Worm (Caenorhabditis elegans) whole organism, young adult: Measurements from ENCODE around the gene daf-36.

ENCODE experiments used
- F57A8.1 ChIP-seq: fragments of 200-800 bp; sonication (Bioruptor generic); optimal IDR thresholded peaks from 2 replicates; lab custom pipeline; 2018; ENCODE audit warnings: mild to moderate bottlenecking, missing genetic modification characterization, moderate library complexity, missing compliant biosample characterization
- K12H6.12 ChIP-seq: fragments of 200-800 bp; sonication (Bioruptor generic); optimal IDR thresholded peaks from 2 replicates; lab custom pipeline; 2018; ENCODE audit warnings: mild to moderate bottlenecking, missing genetic modification characterization, missing compliant biosample characterization
- T07F8.4 ChIP-seq: sonication (generic microtip); optimal IDR thresholded peaks from 2 replicates; lab custom pipeline; 2016; ENCODE audit warnings: mild to moderate bottlenecking, missing genetic modification characterization, moderate library complexity, missing compliant biosample characterization
- Y79H2A.3 ChIP-seq: fragments of 200-800 bp; sonication (Bioruptor generic); conservative IDR thresholded peaks from 2 replicates; pipeline ENCODE4 v1.3.6; 2022; ENCODE audit warnings: missing genetic modification reagents, missing genetic modification characterization, missing compliant biosample characterization
- Y95B8A.8 ChIP-seq: fragments of 200-800 bp; sonication (Bioruptor generic); IDR thresholded peaks from 2 replicates; pipeline ENCODE4 v1.3.6; 2022; ENCODE audit warnings: missing genetic modification reagents, missing genetic modification characterization, missing compliant biosample characterization
- ama-1 ChIP-seq, 3 experiments: fragments of 150-350 bp in 1 of 3; sonication (generic microtip) in 2 of 3; optimal IDR thresholded peaks; 2 replicates each; lab custom pipeline; 2014 to 2018; ENCODE audit warnings: missing biosample characterization in 2 of 3, missing genetic modification characterization in 2 of 3, missing genetic modification reagents in 2 of 3
- attf-5 ChIP-seq: fragments of 200-800 bp; sonication (Bioruptor generic); optimal IDR thresholded peaks from 2 replicates; lab custom pipeline; 2018; ENCODE audit warnings: mild to moderate bottlenecking, missing genetic modification characterization, missing compliant biosample characterization
- ccch-3 ChIP-seq: fragments of 200-800 bp; sonication (Bioruptor generic); optimal IDR thresholded peaks from 2 replicates; lab custom pipeline; 2018; ENCODE audit warnings: mild to moderate bottlenecking, missing genetic modification characterization, missing compliant biosample characterization
- ceh-100 ChIP-seq: fragments of 200-800 bp; sonication (Bioruptor generic); IDR thresholded peaks from 2 replicates; pipeline ENCODE4 v1.3.6; 2022; ENCODE audit warnings: missing genetic modification reagents, missing genetic modification characterization, missing compliant biosample characterization
- ceh-27 ChIP-seq: fragments of 200-800 bp; sonication (Bioruptor generic); optimal IDR thresholded peaks from 2 replicates; lab custom pipeline; 2018; ENCODE audit warnings: mild to moderate bottlenecking, missing genetic modification characterization, moderate library complexity, missing compliant biosample characterization
- die-1 ChIP-seq: sonication (generic microtip); optimal IDR thresholded peaks from 2 replicates; lab custom pipeline; 2016; ENCODE audit warnings: missing genotype, mild to moderate bottlenecking, missing genetic modification characterization, missing compliant biosample characterization
- ets-4 ChIP-seq: fragments of 200-800 bp; sonication (Bioruptor generic); optimal IDR thresholded peaks from 2 replicates; lab custom pipeline; 2018; ENCODE audit warnings: mild to moderate bottlenecking, missing genetic modification characterization, missing compliant biosample characterization
- fkh-3 ChIP-seq: sonication (generic microtip); optimal IDR thresholded peaks from 2 replicates; lab custom pipeline; 2016; ENCODE audit warnings: mild to moderate bottlenecking, missing genetic modification characterization, missing compliant biosample characterization
- gei-17 ChIP-seq: fragments of 200-800 bp; sonication (Bioruptor generic); optimal IDR thresholded peaks from 2 replicates; lab custom pipeline; 2018; ENCODE audit warnings: mild to moderate bottlenecking, missing genetic modification characterization, missing compliant biosample characterization
- hsf-1 ChIP-seq: fragments of 200-800 bp; sonication (Bioruptor generic); IDR thresholded peaks from 2 replicates; pipeline ENCODE4 v1.3.6; 2022; ENCODE audit warnings: missing genetic modification reagents, missing genetic modification characterization, missing compliant biosample characterization
- lag-1 ChIP-seq: fragments of 200-800 bp; sonication (Bioruptor generic); IDR thresholded peaks from 2 replicates; pipeline ENCODE4 v1.3.6; 2022; ENCODE audit warnings: missing genetic modification reagents, missing genetic modification characterization, missing compliant biosample characterization
- let-526 ChIP-seq: fragments of 200-800 bp; sonication (Bioruptor generic); IDR thresholded peaks from 2 replicates; pipeline ENCODE4 v1.3.6; 2022; ENCODE audit warnings: missing genetic modification reagents, missing genetic modification characterization, missing compliant biosample characterization
- let-607 ChIP-seq, 2 experiments: fragments of 200-800 bp in 1 of 2; sonication (Bioruptor generic) in 1 of 2; sonication (generic microtip) in 1 of 2; optimal IDR thresholded peaks; 2 replicates each; lab custom pipeline; 2016 to 2018; ENCODE audit warnings: mild to moderate bottlenecking in 2 of 2, missing compliant biosample characterization in 2 of 2, missing genetic modification characterization in 2 of 2, moderate library complexity in 2 of 2, missing genotype in 1 of 2
- lin-26 ChIP-seq: fragments of 200-800 bp; sonication (Bioruptor generic); IDR thresholded peaks from 2 replicates; pipeline ENCODE4 v1.3.6; 2022; ENCODE audit warnings: missing genetic modification reagents, missing genetic modification characterization, missing compliant biosample characterization
- lsy-27 ChIP-seq: sonication (generic microtip); optimal IDR thresholded peaks from 2 replicates; lab custom pipeline; 2017; ENCODE audit warnings: missing genetic modification characterization, mild to moderate bottlenecking, missing compliant biosample characterization, antibody characterized with exemption, missing genotype, borderline replicate concordance; ENCODE audit not compliant: insufficient read depth
- madf-10 ChIP-seq: sonication (generic microtip); optimal IDR thresholded peaks from 2 replicates; lab custom pipeline; 2016; ENCODE audit warnings: mild to moderate bottlenecking, missing genetic modification characterization, missing compliant biosample characterization
- madf-3 ChIP-seq: fragments of 200-800 bp; sonication (Bioruptor generic); IDR thresholded peaks from 2 replicates; pipeline ENCODE4 v1.3.6; 2022; ENCODE audit warnings: missing genetic modification reagents, missing genetic modification characterization, missing compliant biosample characterization
- mes-4 ChIP-seq: sonication (generic microtip); optimal IDR thresholded peaks from 2 replicates; lab custom pipeline; 2016; ENCODE audit warnings: missing genotype, missing genetic modification characterization, missing compliant biosample characterization
- nhr-120 ChIP-seq: fragments of 200-800 bp; sonication (Bioruptor generic); IDR thresholded peaks from 2 replicates; pipeline ENCODE4 v1.3.6; 2022; ENCODE audit warnings: missing genetic modification characterization, missing compliant biosample characterization
- nhr-80 ChIP-seq: sonication (generic microtip); optimal IDR thresholded peaks from 2 replicates; lab custom pipeline; 2016; ENCODE audit warnings: missing genetic modification characterization, missing compliant biosample characterization
- pbrm-1 ChIP-seq: fragments of 200-800 bp; sonication (Bioruptor generic); IDR thresholded peaks from 2 replicates; pipeline ENCODE4 v1.3.6; 2022; ENCODE audit warnings: missing genetic modification reagents, missing genetic modification characterization, missing compliant biosample characterization
- rcor-1 ChIP-seq: fragments of 200-800 bp; sonication (Bioruptor generic); IDR thresholded peaks from 2 replicates; pipeline ENCODE4 v1.3.6; 2022; ENCODE audit warnings: missing genetic modification reagents, missing genetic modification characterization, missing compliant biosample characterization
- rec-8 ChIP-seq, 2 experiments: sonication (generic microtip); optimal IDR thresholded peaks; 2 replicates each; lab custom pipeline; 2016; ENCODE audit warnings: mild to moderate bottlenecking in 2 of 2, missing genetic modification characterization in 2 of 2, missing genetic modification reagents in 2 of 2, missing genotype in 2 of 2, missing biosample characterization in 1 of 2, missing compliant biosample characterization in 1 of 2, moderate library complexity in 1 of 2
- repo-1 ChIP-seq: sonication (generic microtip); optimal IDR thresholded peaks from 2 replicates; lab custom pipeline; 2017; ENCODE audit warnings: mild to moderate bottlenecking, missing genetic modification characterization, missing compliant biosample characterization
- rpc-1 ChIP-seq, 2 experiments: fragments of 150-350 bp in 1 of 2; sonication (generic microtip) in 1 of 2; optimal IDR thresholded peaks; 2 replicates each; lab custom pipeline; 2014 to 2018; ENCODE audit warnings: missing biosample characterization in 1 of 2, missing genetic modification characterization in 1 of 2, missing genetic modification reagents in 1 of 2, missing genotype in 1 of 2
- snpc-1.1 ChIP-seq: sonication (generic microtip); optimal IDR thresholded peaks from 2 replicates; lab custom pipeline; 2017; ENCODE audit warnings: missing genetic modification characterization, mild to moderate bottlenecking, missing compliant biosample characterization, antibody characterized with exemption, moderate library complexity, missing genotype, missing genetic modification reagents; ENCODE audit not compliant: insufficient read depth
- snpc-3.4 ChIP-seq: sonication (generic microtip); optimal IDR thresholded peaks from 2 replicates; lab custom pipeline; 2017; ENCODE audit warnings: missing genetic modification characterization, mild to moderate bottlenecking, missing compliant biosample characterization, antibody characterized with exemption, moderate library complexity, missing genotype, missing genetic modification reagents
- sptf-2 ChIP-seq: fragments of 200-800 bp; sonication (Bioruptor generic); optimal IDR thresholded peaks from 2 replicates; lab custom pipeline; 2018; ENCODE audit warnings: mild to moderate bottlenecking, missing genetic modification characterization, missing compliant biosample characterization
- zfh-2 ChIP-seq: fragments of 200-800 bp; sonication (Bioruptor generic); conservative IDR thresholded peaks from 2 replicates; pipeline ENCODE4 v1.3.6; 2022; ENCODE audit warnings: missing genetic modification reagents, missing genetic modification characterization, missing compliant biosample characterization
- ztf-28 ChIP-seq: fragments of 200-800 bp; sonication (Bioruptor generic); IDR thresholded peaks from 2 replicates; pipeline ENCODE4 v1.3.6; 2022; ENCODE audit warnings: missing genetic modification reagents, missing genetic modification characterization, missing compliant biosample characterization

Gene daf-36

ce11 chrV:10203435-10204009, 22.0 kb downstream of the daf-36 start, which contains the start of gene chpf-1 (continued):
- TF ChIP-seq ceh-100 (GFP tag; lab: Robert Waterston, UW) (no peak), nhr-80 (tag; lab: Kevin White, UChicago) (peak; percentile 65), hsf-1 (GFP tag; lab: Robert Waterston, UW) (no peak), nhr-120 (no peak)

DNA sequence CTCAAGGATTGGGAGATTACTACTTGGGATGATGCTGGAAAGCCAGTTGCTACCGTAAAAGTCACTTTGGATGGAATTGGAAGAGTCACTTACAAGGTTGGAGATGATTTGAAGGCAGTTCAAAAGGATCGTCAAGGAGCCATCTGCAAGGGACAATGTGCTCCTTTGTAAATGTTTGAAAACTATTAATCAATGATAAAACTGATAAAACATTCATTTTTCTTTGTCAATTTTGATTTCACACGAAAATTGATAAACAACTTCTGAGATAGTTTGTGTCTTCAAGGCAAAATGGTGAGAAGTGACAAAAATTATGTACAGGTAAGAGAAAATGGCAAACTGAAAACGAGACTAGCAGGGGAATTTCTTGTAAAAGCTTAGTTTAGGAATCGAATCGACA, 23.2 kb downstream of the daf-36 start:
- no peak for TF ChIP-seq snpc-3.4 (tag; lab: Kevin White, UChicago)
- no peak for TF ChIP-seq hsf-1 (GFP tag; lab: Robert Waterston, UW)
- no peak for TF ChIP-seq ets-4 (GFP tag; lab: Kevin White, UChicago)
- TF ChIP-seq K12H6.12 (tag; lab: Kevin White, UChicago), result no peak
- no peak for TF ChIP-seq attf-5 (GFP tag; lab: Kevin White, UChicago)
- TF ChIP-seq ccch-3 (GFP tag; lab: Kevin White, UChicago), result no peak
- no peak for TF ChIP-seq gei-17
- no peak for TF ChIP-seq die-1 (tag; lab: Kevin White, UChicago)
- TF ChIP-seq repo-1 (tag; lab: Kevin White, UChicago), result no peak
- TF ChIP-seq lin-26 (GFP tag; lab: Robert Waterston, UW), result no peak
- no peak for TF ChIP-seq rcor-1 (GFP tag; lab: Robert Waterston, UW)
- no peak for TF ChIP-seq F57A8.1
- TF ChIP-seq ztf-28 (GFP tag; lab: Robert Waterston, UW), result no peak
- no peak for TF ChIP-seq lag-1
- no peak for TF ChIP-seq T07F8.4

DNA sequence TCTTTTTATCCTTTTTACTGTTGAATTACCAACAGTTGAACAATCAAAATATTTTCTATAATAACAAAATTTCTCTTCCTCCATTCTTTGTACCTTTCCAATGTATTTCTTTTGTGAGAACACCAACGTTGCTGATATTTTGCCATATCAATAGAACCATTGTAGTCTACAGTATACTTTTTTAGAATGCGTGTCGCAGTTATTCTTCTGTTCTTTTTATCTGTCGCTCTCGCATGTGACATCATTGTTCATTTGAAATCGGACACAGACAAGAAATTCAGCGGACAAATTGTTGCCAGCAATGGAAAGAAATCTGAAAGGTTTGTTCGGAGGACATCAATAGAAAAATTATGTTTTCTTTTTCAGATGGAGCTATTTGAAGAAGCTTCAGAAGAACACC, 23.6 kb downstream of the daf-36 start, which contains the start of gene ZK856.7:
Gene ZK856.7, plus strand, starts transcription at position 186 of the 400 bp plus-strand sequence.
- no peak for TF ChIP-seq rpc-1 (optimal IDR thresholded peaks at IDR 0.05; lab: Kevin White, UChicago)
- no peak for TF ChIP-seq rpc-1 (tag; optimal IDR thresholded peaks at IDR 0.05; lab: Kevin White, UChicago)
- no peak for TF ChIP-seq mes-4 (tag; lab: Kevin White, UChicago)
- no peak for TF ChIP-seq Y79H2A.3 (GFP tag; lab: Robert Waterston, UW)
- no peak for TF ChIP-seq pbrm-1 (GFP tag; lab: Robert Waterston, UW)
- TF ChIP-seq ama-1 (optimal IDR thresholded peaks at IDR 0.05; lab: Kevin White, UChicago), result no peak
- peak in 1 of 2 experiments; percentile 7 for TF ChIP-seq ama-1 (GFP tag; optimal IDR thresholded peaks at IDR 0.05; lab: Kevin White, UChicago)

ce11 chrV:10198386-10198785, 27.1 kb downstream of the daf-36 start, which contains the start of gene ZK856.6:
ZK856.6 (plus strand) TSS chrV:10198686.
- TF ChIP-seq let-607 (tag; optimal IDR thresholded peaks at IDR 0.05; lab: Kevin White, UChicago), result no peak
- no peak for TF ChIP-seq zfh-2
- no peak for TF ChIP-seq fkh-3 (tag; lab: Kevin White, UChicago)
- TF ChIP-seq madf-10 (tag; lab: Kevin White, UChicago), result no peak
- no peak for TF ChIP-seq nhr-120
- TF ChIP-seq Y95B8A.8 (GFP tag; lab: Robert Waterston, UW), result no peak
- no peak for TF ChIP-seq sptf-2 (GFP tag; lab: Kevin White, UChicago)
- TF ChIP-seq rec-8 (tag; optimal IDR thresholded peaks at IDR 0.05; lab: Kevin White, UChicago), result no peak
- no peak for TF ChIP-seq lsy-27 (tag; lab: Kevin White, UChicago)
- no peak for TF ChIP-seq ceh-27 (GFP tag; lab: Kevin White, UChicago)
- TF ChIP-seq let-526, result no peak
- TF ChIP-seq snpc-1.1 (tag; lab: Kevin White, UChicago), result no peak
- TF ChIP-seq madf-3, result no peak
- TF ChIP-seq, all 124 proteins: peak for 0
